Worm (Caenorhabditis elegans) whole organism, early embryonic: ENCODE results near the gene coq-6.

ENCODE experiments used
- B0310.2 ChIP-seq: sonication (generic microtip); optimal IDR thresholded peaks from 2 replicates; lab custom pipeline; 2016; ENCODE audit warnings: mild to moderate bottlenecking, missing genetic modification characterization, missing compliant biosample characterization
- F13C5.2 ChIP-seq: sonication (generic microtip); optimal IDR thresholded peaks from 2 replicates; lab custom pipeline; 2017; ENCODE audit warnings: mild to moderate bottlenecking, missing genetic modification characterization, inconsistent platforms, missing compliant biosample characterization
- aly-1 ChIP-seq: sonication (generic microtip); optimal IDR thresholded peaks from 2 replicates; lab custom pipeline; 2016; ENCODE audit warnings: missing genetic modification characterization, missing compliant biosample characterization
- ama-1 ChIP-seq: fragments of 150-350 bp; optimal IDR thresholded peaks from 2 replicates; lab custom pipeline; 2014
- ceh-13 ChIP-seq: fragments of 200-800 bp; sonication (Bioruptor generic); optimal IDR thresholded peaks from 2 replicates; lab custom pipeline; 2018; ENCODE audit warnings: mild to moderate bottlenecking, missing genetic modification characterization, missing compliant biosample characterization
- ceh-36 ChIP-seq: sonication (generic microtip); optimal IDR thresholded peaks from 2 replicates; lab custom pipeline; 2016; ENCODE audit warnings: missing genetic modification characterization, inconsistent platforms, missing compliant biosample characterization
- ets-7 ChIP-seq: sonication (generic microtip); optimal IDR thresholded peaks from 2 replicates; lab custom pipeline; 2016; ENCODE audit warnings: missing genotype, missing genetic modification characterization, missing compliant biosample characterization
- flt-1 ChIP-seq: fragments of 200-800 bp; sonication (Bioruptor generic); IDR thresholded peaks from 2 replicates; pipeline ENCODE4 v1.3.6; 2022; ENCODE audit warnings: missing genetic modification characterization, missing compliant biosample characterization
- hmg-4 ChIP-seq: fragments of 200-800 bp; sonication (Bioruptor generic); optimal IDR thresholded peaks from 2 replicates; lab custom pipeline; 2018; ENCODE audit warnings: mild to moderate bottlenecking, missing genetic modification characterization, missing compliant biosample characterization
- sea-1 ChIP-seq: fragments of 200-800 bp; sonication (Bioruptor generic); conservative IDR thresholded peaks from 2 replicates; pipeline ENCODE4 v1.3.6; 2022; ENCODE audit warnings: missing genetic modification characterization, missing compliant biosample characterization
- tbx-11 ChIP-seq: fragments of 200-800 bp; sonication (Bioruptor generic); IDR thresholded peaks from 2 replicates; pipeline ENCODE4 v1.3.6; 2022; ENCODE audit warnings: missing genetic modification characterization, missing compliant biosample characterization

DNA sequence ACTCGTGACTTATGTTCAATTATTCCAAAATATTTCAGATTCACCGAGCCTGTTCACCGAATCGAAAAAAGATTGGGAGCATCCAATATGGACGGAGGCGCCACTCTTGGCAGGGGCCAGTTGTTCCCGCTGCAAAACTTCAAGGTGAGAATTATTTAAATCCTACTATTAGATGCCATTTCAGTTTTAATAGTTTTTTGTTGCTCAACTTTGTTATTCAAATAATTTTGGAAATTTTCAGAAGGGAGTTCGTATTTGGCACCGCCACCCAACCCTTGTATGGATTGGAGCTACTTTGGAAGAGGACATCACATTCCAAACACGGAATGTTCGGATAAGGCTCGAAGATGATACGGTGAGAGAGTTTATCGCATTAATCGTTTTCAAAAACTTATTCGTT lies 49.6 kb downstream of the coq-6 start, which contains the start of gene hum-2:
- TF ChIP-seq sea-1 (GFP tag; lab: Robert Waterston, UW) (no peak), ceh-36 (tag; lab: Kevin White, UChicago) (no peak), tbx-11 (GFP tag; lab: Robert Waterston, UW) (no peak), B0310.2 (tag; lab: Kevin White, UChicago) (no peak), F13C5.2 (no peak), ama-1 (lab: Kevin White, UChicago) (no peak), flt-1 (GFP tag; lab: Robert Waterston, UW) (no peak), ceh-13 (GFP tag; lab: Kevin White, UChicago) (no peak), hmg-4 (GFP tag; lab: Kevin White, UChicago) (no peak), ets-7 (tag; lab: Kevin White, UChicago) (no peak), aly-1 (tag; lab: Kevin White, UChicago) (no peak)
